Fruit fly (Drosophila melanogaster): ENCODE results near the gene elm.

The elm gene

dm6 chr3R:5685269-5686048, 30.8 kb upstream of the elm start, which contains the start of the genes Rab23 and plx (continued):
- TF ChIP-seq Rx (GFP tag; IDR thresholded peaks at IDR 0.05) (no peak), salm (tag; optimal IDR thresholded peaks at IDR 0.05) (no peak), ab (GFP tag; optimal IDR thresholded peaks at IDR 0.05) (peak; percentile 31), CG14014 (GFP tag; IDR thresholded peaks at IDR 0.05) (no peak), ci (GFP tag; IDR thresholded peaks at IDR 0.05) (peak; percentile 38; the same call in 2 of the 3 replicates), YL-1 (GFP tag; optimal IDR thresholded peaks at IDR 0.05) (peak; percentile 5), eyg (GFP tag; optimal IDR thresholded peaks at IDR 0.05) (no peak), Dp (GFP tag; optimal IDR thresholded peaks at IDR 0.05) (peak; percentile 99), Ets97D (GFP tag; optimal IDR thresholded peaks at IDR 0.05) (peak; percentile 78), CG12071 (GFP tag; optimal IDR thresholded peaks at IDR 0.05) (no peak), CG2712 (tag; optimal IDR thresholded peaks at IDR 0.05) (peak; percentile 21), Fer2 (tag; optimal IDR thresholded peaks at IDR 0.05) (no peak), Aef1 (GFP tag; IDR thresholded peaks at IDR 0.05) (no peak), ac (GFP tag; optimal IDR thresholded peaks at IDR 0.05) (no peak), Bgb (GFP tag; IDR thresholded peaks at IDR 0.05; ENCODE audit: partially characterized antibody) (peak; percentile 33; the same call in 1 of the 2 replicates), CG13894 (tag; optimal IDR thresholded peaks at IDR 0.05) (no peak), Dip2 (GFP tag; IDR thresholded peaks at IDR 0.05) (no peak), Side (GFP tag; optimal IDR thresholded peaks at IDR 0.05) (no peak), CG33557 (GFP tag; optimal IDR thresholded peaks at IDR 0.05) (no peak), tll (GFP tag; optimal IDR thresholded peaks at IDR 0.05) (peak in 1 of 2 experiments; percentile 72), Hand (GFP tag; optimal IDR thresholded peaks at IDR 0.05) (no peak), Eip74EF (GFP tag; optimal IDR thresholded peaks at IDR 0.05) (peak in 1 of 2 experiments; percentile 20), CG7271 (tag; optimal IDR thresholded peaks at IDR 0.05) (no peak), twi (tag; optimal IDR thresholded peaks at IDR 0.05) (no peak), vfl (GFP tag; optimal IDR thresholded peaks at IDR 0.05) (peak; percentile 26), Xrp1 (GFP tag; IDR thresholded peaks at IDR 0.05) (no peak), GATAe (GFP tag; conservative IDR thresholded peaks at IDR 0.05) (no peak), CG7357 (GFP tag; IDR thresholded peaks at IDR 0.05) (peak; percentile 71), sens (GFP tag) (peak; percentile 74), CG17361 (GFP tag; IDR thresholded peaks at IDR 0.05) (peak; percentile 32; the same call in 1 of the 3 replicates), prd (optimal IDR thresholded peaks at IDR 0.05) (no peak), prd (GFP tag; IDR thresholded peaks at IDR 0.05) (no peak), her (GFP tag; optimal IDR thresholded peaks at IDR 0.05) (no peak), CG30020 (tag; optimal IDR thresholded peaks at IDR 0.05) (peak; percentile 25), dysf (GFP tag; IDR thresholded peaks at IDR 0.05) (no peak), hbn (GFP tag; IDR thresholded peaks at IDR 0.05; ENCODE audit: partially characterized antibody) (no peak), CG14965 (GFP tag; optimal IDR thresholded peaks at IDR 0.05; ENCODE audit: borderline replicate concordance) (no peak), CG11085 (GFP tag; IDR thresholded peaks at IDR 0.05) (0 out of 2 replicates have a peak, but pooled peaks have one; percentile 21), Mrtf (GFP tag; IDR thresholded peaks at IDR 0.05) (no peak), sens-2 (GFP tag; IDR thresholded peaks at IDR 0.05) (no peak), Dad (GFP tag; optimal IDR thresholded peaks at IDR 0.05) (peak; percentile 22), Myb (GFP tag; optimal IDR thresholded peaks at IDR 0.05) (peak; percentile 93), CG10431 (GFP tag; optimal IDR thresholded peaks at IDR 0.05) (peak; percentile 23), ap (GFP tag; IDR thresholded peaks at IDR 0.05) (no peak), CG7963 (GFP tag; IDR thresholded peaks at IDR 0.05; ENCODE audit: partially characterized antibody) (no peak), unc-4 (GFP tag; IDR thresholded peaks at IDR 0.05; ENCODE audit: partially characterized antibody) (peak; percentile 47; the same call in 1 of the 2 replicates), nmo (GFP tag; optimal IDR thresholded peaks at IDR 0.05) (peak; percentile 34), sim (GFP tag; IDR thresholded peaks at IDR 0.05) (no peak), Poxn (GFP tag; IDR thresholded peaks at IDR 0.05) (no peak), usp (GFP tag; optimal IDR thresholded peaks at IDR 0.05) (no peak)

All from whole organism, embryonic.